Worm (Caenorhabditis elegans): Measurements from ENCODE around the gene hot-9.
"Not testable (repeated sequence)": the region's sequence is repeated elsewhere in the genome, so short reads cannot be mapped to it uniquely, and the experiment has no call there.

hot-9 gene

ce11 chrIV:5033276-5033675, 12.0 kb downstream of the hot-9 start, which contains the start of gene C09B9.4:
Gene C09B9.4 (minus strand): TSS chrIV:5033376.
- TF ChIP-seq hnd-1 (tag; optimal IDR thresholded peaks at IDR 0.05) (no peak), F13C5.2 (tag; optimal IDR thresholded peaks at IDR 0.05) (no peak), ets-7 (tag; optimal IDR thresholded peaks at IDR 0.05) (no peak), hmg-4 (GFP tag; optimal IDR thresholded peaks at IDR 0.05) (no peak), hmbx-1 (tag; optimal IDR thresholded peaks at IDR 0.05) (no peak), tra-4 (tag; optimal IDR thresholded peaks at IDR 0.05) (no peak), tbx-37 (GFP tag; conservative IDR thresholded peaks at IDR 0.05) (no peak), sea-1 (GFP tag; conservative IDR thresholded peaks at IDR 0.05) (no peak), aly-1 (tag; optimal IDR thresholded peaks at IDR 0.05) (no peak), B0310.2 (tag; optimal IDR thresholded peaks at IDR 0.05) (no peak), ceh-13 (GFP tag; optimal IDR thresholded peaks at IDR 0.05) (no peak), ceh-36 (tag; optimal IDR thresholded peaks at IDR 0.05) (no peak), scrt-1 (GFP tag; IDR thresholded peaks at IDR 0.05) (no peak), flt-1 (GFP tag; IDR thresholded peaks at IDR 0.05) (no peak), tbx-11 (GFP tag; IDR thresholded peaks at IDR 0.05) (no peak)

DNA sequence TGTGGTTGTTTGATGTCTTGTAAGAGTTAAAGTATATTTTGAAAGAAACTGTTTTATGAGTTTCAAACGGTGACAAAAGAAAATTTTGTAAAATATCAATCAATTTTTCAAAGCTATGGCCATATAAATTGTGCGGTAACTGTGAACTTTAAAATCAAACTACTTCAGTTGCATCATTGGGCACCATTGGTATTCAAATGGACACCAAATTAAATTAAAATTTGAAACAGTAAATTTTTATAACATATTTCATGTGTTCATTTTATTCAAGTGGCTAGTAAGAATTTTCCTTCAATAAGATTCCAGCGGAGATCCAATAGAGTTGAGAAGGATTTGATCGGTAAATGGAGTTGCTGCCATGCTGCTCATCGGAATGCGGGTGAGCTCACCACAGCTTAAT, 13.9 kb downstream of the hot-9 start:
- no peak for TF ChIP-seq F13C5.2 (tag; optimal IDR thresholded peaks at IDR 0.05)
- TF ChIP-seq pes-1 (GFP tag; IDR thresholded peaks at IDR 0.05): no peak
- TF ChIP-seq hmbx-1 (tag; optimal IDR thresholded peaks at IDR 0.05): no peak
- no peak for TF ChIP-seq ets-7 (tag; optimal IDR thresholded peaks at IDR 0.05)
- no peak for TF ChIP-seq flt-1 (GFP tag; IDR thresholded peaks at IDR 0.05)
- TF ChIP-seq ceh-36 (tag; optimal IDR thresholded peaks at IDR 0.05): no peak
- no peak for TF ChIP-seq tbx-11 (GFP tag; IDR thresholded peaks at IDR 0.05)
- no peak for TF ChIP-seq sea-1 (GFP tag; conservative IDR thresholded peaks at IDR 0.05)
- no peak for TF ChIP-seq ceh-13 (GFP tag; optimal IDR thresholded peaks at IDR 0.05)
- no peak for TF ChIP-seq hmg-4 (GFP tag; optimal IDR thresholded peaks at IDR 0.05)
- no peak for TF ChIP-seq B0310.2 (tag; optimal IDR thresholded peaks at IDR 0.05)
- TF ChIP-seq hnd-1 (tag; optimal IDR thresholded peaks at IDR 0.05): no peak
- no peak for TF ChIP-seq scrt-1 (GFP tag; IDR thresholded peaks at IDR 0.05)

DNA sequence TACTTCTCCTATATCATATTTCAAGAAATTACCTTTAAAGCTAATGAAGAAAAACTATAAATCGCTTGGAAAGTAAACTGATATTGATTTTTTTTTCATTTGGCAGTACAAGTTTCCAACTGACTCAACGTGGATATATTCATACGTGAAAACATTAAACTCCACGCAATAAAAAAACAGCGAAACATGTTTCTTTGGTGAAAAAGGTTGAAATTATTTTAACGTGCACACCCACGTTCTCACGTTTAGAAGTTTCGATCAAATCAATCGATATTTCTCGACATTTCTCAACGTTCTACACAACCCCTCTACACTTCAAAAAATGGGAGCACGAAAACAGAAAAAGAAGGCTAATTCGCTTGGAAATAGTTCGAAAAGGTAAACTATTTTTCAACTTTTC, 16.3 kb downstream of the hot-9 start, which contains the start of the genes best-6 and C09B9.2:
Gene best-6, minus strand, starts transcription at position 101 of the 400 bp plus-strand sequence.
Gene C09B9.2, plus strand, starts transcription at position 314 of the 400 bp plus-strand sequence.
- no peak for TF ChIP-seq F13C5.2 (tag; optimal IDR thresholded peaks at IDR 0.05)
- TF ChIP-seq tbx-37 (GFP tag; conservative IDR thresholded peaks at IDR 0.05): no peak
- no peak for TF ChIP-seq ama-1 (optimal IDR thresholded peaks at IDR 0.05)
- TF ChIP-seq pes-1 (GFP tag; IDR thresholded peaks at IDR 0.05): no peak
- TF ChIP-seq sea-1 (GFP tag; conservative IDR thresholded peaks at IDR 0.05): no peak
- TF ChIP-seq B0310.2 (tag; optimal IDR thresholded peaks at IDR 0.05): no peak
- no peak for TF ChIP-seq hmg-4 (GFP tag; optimal IDR thresholded peaks at IDR 0.05)
- no peak for TF ChIP-seq flt-1 (GFP tag; IDR thresholded peaks at IDR 0.05)
- TF ChIP-seq hmbx-1 (tag; optimal IDR thresholded peaks at IDR 0.05): no peak
- no peak for TF ChIP-seq aly-1 (tag; optimal IDR thresholded peaks at IDR 0.05)
- no peak for TF ChIP-seq hnd-1 (tag; optimal IDR thresholded peaks at IDR 0.05)
- TF ChIP-seq ceh-13 (GFP tag; optimal IDR thresholded peaks at IDR 0.05): no peak
- no peak for TF ChIP-seq tra-4 (tag; optimal IDR thresholded peaks at IDR 0.05)
- no peak for TF ChIP-seq ceh-36 (tag; optimal IDR thresholded peaks at IDR 0.05)
- no peak for TF ChIP-seq scrt-1 (GFP tag; IDR thresholded peaks at IDR 0.05)
- TF ChIP-seq ets-7 (tag; optimal IDR thresholded peaks at IDR 0.05): no peak
- no peak for TF ChIP-seq tbx-11 (GFP tag; IDR thresholded peaks at IDR 0.05)

- TF ChIP-seq ets-7 (tag; optimal IDR thresholded peaks at IDR 0.05) (no peak), flt-1 (GFP tag; IDR thresholded peaks at IDR 0.05) (no peak), tbx-11 (GFP tag; IDR thresholded peaks at IDR 0.05) (no peak), aly-1 (tag; optimal IDR thresholded peaks at IDR 0.05) (no peak), pes-1 (GFP tag; IDR thresholded peaks at IDR 0.05) (no peak), ceh-36 (tag; optimal IDR thresholded peaks at IDR 0.05) (no peak), ceh-13 (GFP tag; optimal IDR thresholded peaks at IDR 0.05) (no peak), scrt-1 (GFP tag; IDR thresholded peaks at IDR 0.05) (no peak), tra-4 (tag; optimal IDR thresholded peaks at IDR 0.05) (no peak), B0310.2 (tag; optimal IDR thresholded peaks at IDR 0.05) (no peak), ama-1 (optimal IDR thresholded peaks at IDR 0.05) (no peak), sea-1 (GFP tag; conservative IDR thresholded peaks at IDR 0.05) (no peak), hnd-1 (tag; optimal IDR thresholded peaks at IDR 0.05) (no peak), F13C5.2 (tag; optimal IDR thresholded peaks at IDR 0.05) (no peak), hmg-4 (GFP tag; optimal IDR thresholded peaks at IDR 0.05) (no peak), hmbx-1 (tag; optimal IDR thresholded peaks at IDR 0.05) (no peak), tbx-37 (GFP tag; conservative IDR thresholded peaks at IDR 0.05) (no peak)
Measured at ce11 chrIV:5025646-5026045, 19.6 kb downstream of the hot-9 start, which contains the start of gene C09B9.85. Gene C09B9.85 (minus strand): TSS chrIV:5025746.

- no peak for TF ChIP-seq ama-1 (optimal IDR thresholded peaks at IDR 0.05)
- TF ChIP-seq sea-1 (GFP tag; conservative IDR thresholded peaks at IDR 0.05): no peak
- no peak for TF ChIP-seq hnd-1 (tag; optimal IDR thresholded peaks at IDR 0.05)
- TF ChIP-seq aly-1 (tag; optimal IDR thresholded peaks at IDR 0.05): no peak
- no peak for TF ChIP-seq tbx-37 (GFP tag; conservative IDR thresholded peaks at IDR 0.05)
- no peak for TF ChIP-seq tra-4 (tag; optimal IDR thresholded peaks at IDR 0.05)
- no peak for TF ChIP-seq pes-1 (GFP tag; IDR thresholded peaks at IDR 0.05)
- TF ChIP-seq scrt-1 (GFP tag; IDR thresholded peaks at IDR 0.05): no peak
- TF ChIP-seq hmbx-1 (tag; optimal IDR thresholded peaks at IDR 0.05): no peak
- TF ChIP-seq flt-1 (GFP tag; IDR thresholded peaks at IDR 0.05): no peak
- TF ChIP-seq B0310.2 (tag; optimal IDR thresholded peaks at IDR 0.05): no peak
- TF ChIP-seq ets-7 (tag; optimal IDR thresholded peaks at IDR 0.05): no peak
- TF ChIP-seq tbx-11 (GFP tag; IDR thresholded peaks at IDR 0.05): no peak
- TF ChIP-seq ceh-13 (GFP tag; optimal IDR thresholded peaks at IDR 0.05): no peak
- TF ChIP-seq F13C5.2 (tag; optimal IDR thresholded peaks at IDR 0.05): no peak
- TF ChIP-seq ceh-36 (tag; optimal IDR thresholded peaks at IDR 0.05): no peak
Measured at ce11 chrIV:5020533-5020932, 24.8 kb downstream of the hot-9 start, which contains the start of gene T28H11.8. Gene T28H11.8 (minus strand): TSS chrIV:5020633.

DNA sequence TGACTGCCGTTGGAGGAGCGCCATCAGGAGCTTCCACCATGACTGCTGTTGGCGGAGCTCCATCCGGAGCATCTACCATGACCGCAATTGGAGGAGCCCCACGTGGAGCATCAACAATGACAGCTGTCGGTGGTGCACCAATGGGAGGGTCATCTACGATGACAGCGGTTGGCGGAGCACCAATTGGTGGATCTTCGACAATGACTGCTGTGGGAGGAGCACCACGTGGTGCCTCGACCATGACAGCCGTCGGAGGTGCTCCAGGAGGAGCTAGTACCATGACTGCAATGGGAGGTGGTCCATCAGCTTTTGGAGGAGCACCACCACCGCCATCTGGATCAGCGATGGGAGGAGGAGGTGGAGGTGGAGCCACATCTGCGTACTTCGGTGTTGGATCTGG, 28.2 kb downstream of the hot-9 start, which contains the start of gene T28H11.7:
Gene T28H11.7, minus strand, starts transcription at position 101 of the 400 bp plus-strand sequence.
- not testable (repeated sequence) for TF ChIP-seq ceh-36 (tag; optimal IDR thresholded peaks at IDR 0.05); B0310.2 (tag; optimal IDR thresholded peaks at IDR 0.05); hmg-4 (GFP tag; optimal IDR thresholded peaks at IDR 0.05)

ce11 chrIV:5016461-5016860, 28.8 kb downstream of the hot-9 start, which contains the start of gene ssq-4:
Gene ssq-4 (plus strand): TSS chrIV:5016479.
- not testable (repeated sequence) for TF ChIP-seq F13C5.2 (tag; optimal IDR thresholded peaks at IDR 0.05); scrt-1 (GFP tag; IDR thresholded peaks at IDR 0.05); sea-1 (GFP tag; conservative IDR thresholded peaks at IDR 0.05)

Measured in whole organism, early embryonic.